Worm (Caenorhabditis elegans): Measurements from ENCODE around the gene dgat-2.

ce11 chrV:17628566-17628965 lies 31.5 kb upstream of the dgat-2 start, which contains the start of gene F57G4.10:
- TF ChIP-seq F37D6.2 (tag; optimal IDR thresholded peaks at IDR 0.05) (no peak), jun-1 (tag; optimal IDR thresholded peaks at IDR 0.05) (no peak), nhr-237 (tag; optimal IDR thresholded peaks at IDR 0.05) (no peak), madf-9 (GFP tag; conservative IDR thresholded peaks at IDR 0.05) (no peak), nhr-11 (tag; optimal IDR thresholded peaks at IDR 0.05) (no peak), ces-1 (GFP tag; optimal IDR thresholded peaks at IDR 0.05) (no peak), nhr-28 (tag; optimal IDR thresholded peaks at IDR 0.05) (no peak), unc-62 (GFP tag; optimal IDR thresholded peaks at IDR 0.05 in 1 of 2) (no peak), unc-62 (tag; optimal IDR thresholded peaks at IDR 0.05) (no peak), egl-27 (tag; optimal IDR thresholded peaks at IDR 0.05) (no peak), ceh-32 (tag; optimal IDR thresholded peaks at IDR 0.05; ENCODE audit: poor library complexity) (no peak)

Data from whole organism, L4 larva.